Worm (Caenorhabditis elegans): ENCODE measurements around the gene strd-1.
"Not testable (repeated sequence)": the region's sequence is repeated elsewhere in the genome, so short reads cannot be mapped to it uniquely, and the experiment has no call there.

The strd-1 gene

ce11 chrIII:10967010-10967409 lies 19.8 kb downstream of the strd-1 start, which contains the start of gene W05B2.2 (continued):
- TF ChIP-seq lin-39 (tag; optimal IDR thresholded peaks at IDR 0.05) (no peak), lin-29 (GFP tag; IDR thresholded peaks at IDR 0.05) (no peak)

ce11 chrIII:10969644-10970043 lies 22.4 kb downstream of the strd-1 start, which contains the start of gene dhc-4:
Gene dhc-4, plus strand, starts transcription at chrIII:10969944.
- TF ChIP-seq dmd-8 (GFP tag; IDR thresholded peaks at IDR 0.05) (no peak), F44E2.7 (GFP tag; IDR thresholded peaks at IDR 0.05) (no peak), sdz-12 (GFP tag; optimal IDR thresholded peaks at IDR 0.05) (no peak)

ce11 chrIII:10976580-10976979 lies 29.3 kb downstream of the strd-1 start:
- TF ChIP-seq ceh-32 (tag; optimal IDR thresholded peaks at IDR 0.05; ENCODE audit: poor library complexity): no peak
- TF ChIP-seq unc-62 (GFP tag; optimal IDR thresholded peaks at IDR 0.05 in 1 of 2): no peak
- no peak for TF ChIP-seq unc-62 (tag; optimal IDR thresholded peaks at IDR 0.05)
- TF ChIP-seq T26A8.4 (GFP tag; IDR thresholded peaks at IDR 0.05): no peak
- TF ChIP-seq mep-1 (tag; optimal IDR thresholded peaks at IDR 0.05): no peak
- TF ChIP-seq nhr-6 (tag; optimal IDR thresholded peaks at IDR 0.05): no peak

DNA sequence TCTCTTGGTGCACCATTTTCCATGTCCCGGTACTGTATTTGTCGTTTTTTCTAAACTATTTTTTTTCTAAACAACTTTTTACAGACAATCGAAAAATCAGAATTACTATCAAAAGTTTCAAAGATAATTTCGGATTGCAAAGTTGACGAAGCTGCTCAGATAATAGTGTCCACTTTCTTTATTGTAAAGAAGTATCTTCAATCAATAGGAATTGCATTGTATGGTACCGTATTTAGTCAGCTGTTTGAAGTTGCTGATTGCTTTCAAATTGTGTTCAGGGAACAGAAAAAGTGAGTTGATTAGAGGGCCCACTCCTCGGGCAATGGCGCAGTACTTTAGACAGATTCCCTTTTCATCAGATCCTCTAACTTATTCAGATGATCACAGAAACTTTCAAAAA lies 34.3 kb downstream of the strd-1 start:
- TF ChIP-seq ceh-62 (tag; optimal IDR thresholded peaks at IDR 0.05) (no peak), T26A8.4 (GFP tag; IDR thresholded peaks at IDR 0.05) (peak; percentile 10; the same call in 1 of the 2 replicates), zip-11 (GFP tag; IDR thresholded peaks at IDR 0.05) (no peak), madf-9 (GFP tag; conservative IDR thresholded peaks at IDR 0.05) (no peak), ZK337.2 (GFP tag; IDR thresholded peaks at IDR 0.05) (no peak), snpc-4 (tag; optimal IDR thresholded peaks at IDR 0.05) (no peak), R02D3.7 (tag; optimal IDR thresholded peaks at IDR 0.05) (no peak), nhr-25 (tag; optimal IDR thresholded peaks at IDR 0.05; ENCODE audit: borderline replicate concordance, insufficient read depth) (no peak), nhr-76 (tag; optimal IDR thresholded peaks at IDR 0.05) (no peak), duxl-1 (tag; optimal IDR thresholded peaks at IDR 0.05; ENCODE audit: poor library complexity) (no peak), D1046.2 (GFP tag; IDR thresholded peaks at IDR 0.05) (no peak), ceh-44 (GFP tag; IDR thresholded peaks at IDR 0.05) (no peak), pqm-1 (tag; optimal IDR thresholded peaks at IDR 0.05) (no peak), hlh-11 (tag; optimal IDR thresholded peaks at IDR 0.05) (no peak), F37D6.2 (tag; optimal IDR thresholded peaks at IDR 0.05) (no peak), lin-13 (GFP tag; optimal IDR thresholded peaks at IDR 0.05) (no peak), jun-1 (tag; optimal IDR thresholded peaks at IDR 0.05) (no peak), unc-62 (GFP tag; optimal IDR thresholded peaks at IDR 0.05 in 1 of 2) (peak in 1 of 2 experiments; percentile 96), unc-62 (tag; optimal IDR thresholded peaks at IDR 0.05) (no peak)

- no peak for TF ChIP-seq duxl-1 (tag; optimal IDR thresholded peaks at IDR 0.05; ENCODE audit: poor library complexity)
- TF ChIP-seq aha-1 (tag): peak; percentile 15
Measured at ce11 chrIII:10983153-10983552, 35.9 kb downstream of the strd-1 start, which contains the start of gene col-92. Gene col-92, minus strand, starts transcription at chrIII:10983253.

- TF ChIP-seq dmd-8 (GFP tag; IDR thresholded peaks at IDR 0.05) (0 out of 2 replicates have a peak, but pooled peaks have one; percentile 55), T26A8.4 (GFP tag; IDR thresholded peaks at IDR 0.05) (0 out of 2 replicates have a peak, but pooled peaks have one; percentile 33), lim-7 (GFP tag; IDR thresholded peaks at IDR 0.05) (peak; percentile 45; the same call in 1 of the 2 replicates), pha-4 (GFP tag; IDR thresholded peaks at IDR 0.05) (peak; percentile 45; the same call in 1 of the 2 replicates), egl-43 (GFP tag; IDR thresholded peaks at IDR 0.05) (0 out of 2 replicates have a peak, but pooled peaks have one; percentile 24), madf-5 (GFP tag; IDR thresholded peaks at IDR 0.05) (peak in 1 of 2 experiments; percentile 96; a peak in 2 of 4 replicates), mxl-2 (GFP tag; conservative IDR thresholded peaks at IDR 0.05) (0 out of 2 replicates have a peak, but pooled peaks have one; percentile 42), lin-38 (GFP tag; IDR thresholded peaks at IDR 0.05) (peak; percentile 18; the same call in 1 of the 2 replicates), ctbp-1 (GFP tag; IDR thresholded peaks at IDR 0.05) (peak; percentile 38; the same call in 1 of the 2 replicates), madf-9 (GFP tag; conservative IDR thresholded peaks at IDR 0.05) (0 out of 2 replicates have a peak, but pooled peaks have one; percentile 39), set-16 (GFP tag; IDR thresholded peaks at IDR 0.05) (peak; percentile 99), tra-1 (GFP tag; IDR thresholded peaks at IDR 0.05) (peak; percentile 59; the same call in 1 of the 2 replicates), D1046.2 (GFP tag; IDR thresholded peaks at IDR 0.05) (0 out of 2 replicates have a peak, but pooled peaks have one; percentile 50)
- TF ChIP-seq pha-4 (tag; optimal IDR thresholded peaks at IDR 0.05): not testable (repeated sequence)
Measured at ce11 chrIII:10984749-10985148, 37.5 kb downstream of the strd-1 start.

All from whole organism, L4 larva.